Worm (Caenorhabditis elegans): ENCODE data around the gene srd-70.

DNA sequence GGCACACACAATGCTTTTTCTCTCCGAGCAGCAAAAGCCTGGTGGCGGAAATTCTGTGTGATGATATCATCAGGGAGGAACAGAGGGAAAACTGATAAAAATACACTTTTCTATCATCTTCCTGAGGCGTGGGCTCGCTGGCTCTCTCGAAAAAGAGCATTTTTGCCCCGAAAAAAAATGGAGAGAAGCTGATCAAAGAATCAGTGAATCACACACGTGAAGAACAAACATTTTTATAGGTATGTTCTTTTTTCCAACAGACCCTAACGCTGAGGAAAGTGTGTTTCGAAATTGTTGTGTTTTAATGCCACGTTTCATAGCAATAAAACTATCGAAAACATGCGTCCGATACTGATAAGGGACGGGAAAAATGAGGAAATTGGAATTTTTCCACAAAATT is 37.1 kb upstream of the srd-70 start:
- no peak for TF ChIP-seq F13C5.2 (tag; optimal IDR thresholded peaks at IDR 0.05)
- no peak for TF ChIP-seq ama-1 (optimal IDR thresholded peaks at IDR 0.05)
- no peak for TF ChIP-seq B0310.2 (tag; optimal IDR thresholded peaks at IDR 0.05)
- TF ChIP-seq sea-1 (GFP tag; conservative IDR thresholded peaks at IDR 0.05) = no peak
- TF ChIP-seq hmg-4 (GFP tag; optimal IDR thresholded peaks at IDR 0.05) = no peak
- no peak for TF ChIP-seq ceh-13 (GFP tag; optimal IDR thresholded peaks at IDR 0.05)
- TF ChIP-seq ets-7 (tag; optimal IDR thresholded peaks at IDR 0.05) = no peak
- TF ChIP-seq hnd-1 (tag; optimal IDR thresholded peaks at IDR 0.05) = no peak
- TF ChIP-seq flt-1 (GFP tag; IDR thresholded peaks at IDR 0.05) = no peak
